Fruit fly (Drosophila melanogaster) whole organism, embryonic: ENCODE measurements around the gene CG42445.

ENCODE experiments used
- B-H2 ChIP-seq: fragments of 200-800 bp; sonication (Bioruptor generic); optimal IDR thresholded peaks from 2 replicates; lab custom pipeline; 2018; ENCODE audit warnings: missing biosample characterization, mild to moderate bottlenecking, missing genetic modification characterization
- CG11247 ChIP-seq: fragments of 200-800 bp; sonication (Bioruptor generic); IDR thresholded peaks from 2 replicates; pipeline ENCODE4 v1.3.6; 2022; ENCODE audit warnings: missing biosample characterization, missing genetic modification characterization
- CG12071 ChIP-seq: fragments of 200-800 bp; sonication (Bioruptor generic); optimal IDR thresholded peaks from 3 replicates; lab custom pipeline; 2018; ENCODE audit warnings: missing biosample characterization, mild to moderate bottlenecking, missing genetic modification characterization
- CG12391 ChIP-seq: fragments of 200-800 bp; sonication (Bioruptor generic); optimal IDR thresholded peaks from 3 replicates; lab custom pipeline; 2018; ENCODE audit warnings: missing biosample characterization, mild to moderate bottlenecking, missing genetic modification characterization, moderate library complexity
- CG12942 ChIP-seq: fragments of 200-800 bp; sonication (Bioruptor generic); optimal IDR thresholded peaks from 3 replicates; lab custom pipeline; 2016; ENCODE audit warnings: missing biosample characterization, missing genetic modification characterization
- CG13123 ChIP-seq: fragments of 200-800 bp; sonication (Bioruptor generic); optimal IDR thresholded peaks from 2 replicates; lab custom pipeline; 2016; ENCODE audit warnings: missing biosample characterization, missing genetic modification characterization
- CG14441 ChIP-seq: fragments of 200-800 bp; sonication (Bioruptor generic); IDR thresholded peaks from 2 replicates; pipeline ENCODE4 v1.3.6; 2022; ENCODE audit warnings: missing biosample characterization, missing genetic modification characterization
- CG1529 ChIP-seq: fragments of 200-800 bp; sonication (Bioruptor generic); optimal IDR thresholded peaks from 3 replicates; lab custom pipeline; 2018; ENCODE audit warnings: missing biosample characterization, missing genetic modification characterization
- CG17361 ChIP-seq: fragments of 200-800 bp; sonication (Bioruptor generic); IDR thresholded peaks from 3 replicates; pipeline ENCODE4 v1.3.6; 2022; ENCODE audit warnings: missing biosample characterization, missing genetic modification characterization
- CG30403 ChIP-seq: fragments of 200-800 bp; sonication (Bioruptor generic); optimal IDR thresholded peaks from 3 replicates; lab custom pipeline; 2016; ENCODE audit warnings: missing biosample characterization, missing genetic modification characterization
- CG32767 ChIP-seq: fragments of 200-800 bp; sonication (Bioruptor generic); IDR thresholded peaks from 2 replicates; pipeline ENCODE4 v1.3.6; 2022; ENCODE audit warnings: missing biosample characterization, missing genetic modification characterization
- CG34376 ChIP-seq: fragments of 200-800 bp; sonication (Bioruptor generic); optimal IDR thresholded peaks from 2 replicates; lab custom pipeline; 2018; ENCODE audit warnings: missing biosample characterization, mild to moderate bottlenecking, missing genetic modification characterization
- CG3847 ChIP-seq: fragments of 200-800 bp; sonication (Bioruptor generic); IDR thresholded peaks from 2 replicates; pipeline ENCODE4 v1.3.6; 2022; ENCODE audit warnings: missing biosample characterization, missing genetic modification characterization
- CG6254 ChIP-seq: fragments of 200-800 bp; sonication (Bioruptor generic); optimal IDR thresholded peaks from 3 replicates; lab custom pipeline; 2017; ENCODE audit warnings: mild to moderate bottlenecking, missing biosample characterization, missing genetic modification reagents, missing genetic modification characterization
- CG6689 ChIP-seq: fragments of 200-800 bp; sonication (Bioruptor generic); IDR thresholded peaks from 2 replicates; pipeline ENCODE4 v1.3.6; 2022; ENCODE audit warnings: missing biosample characterization, missing genetic modification characterization
- Dad ChIP-seq: fragments of 200-800 bp; sonication (Bioruptor generic); optimal IDR thresholded peaks from 3 replicates; lab custom pipeline; 2016; ENCODE audit warnings: missing biosample characterization, missing genetic modification characterization
- ERR ChIP-seq: fragments of 200-800 bp; sonication (Bioruptor generic); optimal IDR thresholded peaks from 2 replicates; lab custom pipeline; 2016; ENCODE audit warnings: missing biosample characterization, missing genetic modification characterization
- HLHmδ ChIP-seq: fragments of 200-800 bp; sonication (Bioruptor generic); optimal IDR thresholded peaks from 2 replicates; lab custom pipeline; 2018; ENCODE audit warnings: missing biosample characterization, mild to moderate bottlenecking, missing genetic modification characterization, moderate library complexity
- Lhr ChIP-seq: fragments of 200-800 bp; sonication (Bioruptor generic); optimal IDR thresholded peaks from 3 replicates; lab custom pipeline; 2017; ENCODE audit warnings: mild to moderate bottlenecking, missing biosample characterization, missing genetic modification reagents, missing genetic modification characterization
- NC2β ChIP-seq: fragments of 200-800 bp; sonication (Bioruptor generic); optimal IDR thresholded peaks from 2 replicates; lab custom pipeline; 2016; ENCODE audit warnings: missing biosample characterization, missing genetic modification characterization
- Nf-YB ChIP-seq: fragments of 200-800 bp; sonication (Bioruptor generic); optimal IDR thresholded peaks from 3 replicates; lab custom pipeline; 2019; ENCODE audit warnings: missing biosample characterization, mild to moderate bottlenecking, missing genetic modification characterization, moderate library complexity
- Sin3A ChIP-seq: fragments of >200 bp; optimal IDR thresholded peaks from 2 replicates; lab custom pipeline; 2018
- Sry-β ChIP-seq: fragments of 200-800 bp; sonication (Bioruptor generic); optimal IDR thresholded peaks from 2 replicates; lab custom pipeline; 2018; ENCODE audit warnings: missing biosample characterization, mild to moderate bottlenecking, missing genetic modification characterization, moderate library complexity
- ac ChIP-seq: fragments of 200-800 bp; sonication (Bioruptor generic); optimal IDR thresholded peaks from 3 replicates; lab custom pipeline; 2017; ENCODE audit warnings: missing biosample characterization, mild to moderate bottlenecking, missing genetic modification characterization
- cas ChIP-seq: fragments of 200-800 bp; sonication (Bioruptor generic); IDR thresholded peaks from 2 replicates; pipeline ENCODE4 v1.3.6; 2022; ENCODE audit warnings: missing biosample characterization, missing genetic modification characterization
- danr ChIP-seq: fragments of 200-800 bp; sonication (Bioruptor generic); IDR thresholded peaks from 2 replicates; pipeline ENCODE4 v1.3.6; 2022; ENCODE audit warnings: missing biosample characterization, missing genetic modification characterization
- ems ChIP-seq: fragments of 200-800 bp; sonication (Bioruptor generic); optimal IDR thresholded peaks from 3 replicates; lab custom pipeline; 2016; ENCODE audit warnings: missing biosample characterization, missing genetic modification characterization
- esg ChIP-seq: fragments of 200-800 bp; sonication (Bioruptor generic); conservative IDR thresholded peaks from 2 replicates; pipeline ENCODE4 v1.3.6; 2022; ENCODE audit warnings: missing biosample characterization, missing genetic modification characterization
- fd64A ChIP-seq: fragments of 200-800 bp; sonication (Bioruptor generic); optimal IDR thresholded peaks from 3 replicates; lab custom pipeline; 2018; ENCODE audit warnings: missing biosample characterization, mild to moderate bottlenecking, missing genetic modification characterization
- ftz-f1 ChIP-seq: fragments of 200-800 bp; sonication (Bioruptor generic); optimal IDR thresholded peaks from 2 replicates; lab custom pipeline; 2016; ENCODE audit warnings: missing biosample characterization, missing genetic modification characterization
- gce ChIP-seq: fragments of 200-800 bp; sonication (Bioruptor generic); IDR thresholded peaks from 3 replicates; pipeline ENCODE4 v1.3.6; 2022; ENCODE audit warnings: missing biosample characterization, missing genetic modification characterization
- hkb ChIP-seq, 2 experiments: fragments of 200-800 bp in 1 of 2; fragments of >200 bp in 1 of 2; sonication (Bioruptor generic) in 1 of 2; IDR thresholded peaks in 1 of 2; optimal IDR thresholded peaks in 1 of 2; 2 replicates each; pipeline versions ENCODE4 v1.3.6 to Lab custom; 2017 to 2022; ENCODE audit warnings: missing biosample characterization in 1 of 2, missing genetic modification characterization in 1 of 2
- jing ChIP-seq: fragments of 200-800 bp; sonication (Bioruptor generic); optimal IDR thresholded peaks from 2 replicates; lab custom pipeline; 2018; ENCODE audit warnings: missing biosample characterization, mild to moderate bottlenecking, missing genetic modification characterization
- jumu ChIP-seq: fragments of 200-800 bp; sonication (Bioruptor generic); optimal IDR thresholded peaks from 3 replicates; lab custom pipeline; 2016; ENCODE audit warnings: missing biosample characterization, missing genetic modification characterization
- knrl ChIP-seq: fragments of 200-800 bp; sonication (Bioruptor generic); IDR thresholded peaks from 3 replicates; pipeline ENCODE4 v1.3.6; 2022; ENCODE audit warnings: missing biosample characterization, missing genetic modification characterization; ENCODE audit not compliant: partially characterized antibody
- luna ChIP-seq: fragments of 200-800 bp; sonication (Bioruptor generic); optimal IDR thresholded peaks from 2 replicates; lab custom pipeline; 2016; ENCODE audit warnings: missing biosample characterization, missing genetic modification characterization
- mirr ChIP-seq: fragments of 200-800 bp; sonication (Bioruptor generic); optimal IDR thresholded peaks from 3 replicates; lab custom pipeline; 2018; ENCODE audit warnings: missing biosample characterization, mild to moderate bottlenecking, missing genetic modification characterization
- nau ChIP-seq: fragments of 200-800 bp; sonication (Bioruptor generic); optimal IDR thresholded peaks from 3 replicates; lab custom pipeline; 2017; ENCODE audit warnings: missing biosample characterization, mild to moderate bottlenecking, missing genetic modification characterization, missing genetic modification reagents
- org-1 ChIP-seq: fragments of 200-800 bp; sonication (Bioruptor generic); optimal IDR thresholded peaks from 2 replicates; lab custom pipeline; 2017; ENCODE audit warnings: missing biosample characterization, missing genetic modification characterization
- p53 ChIP-seq: fragments of 200-800 bp; sonication (Bioruptor generic); optimal IDR thresholded peaks from 2 replicates; lab custom pipeline; 2016; ENCODE audit warnings: missing biosample characterization, missing genetic modification characterization
- pan ChIP-seq, 4 experiments: fragments of >200 bp in 3 of 4; fragments of 200-800 bp in 1 of 4; sonication (Bioruptor generic) in 1 of 4; optimal IDR thresholded peaks in 3 of 4; IDR thresholded peaks in 1 of 4; 2 replicates each; pipeline versions ENCODE4 v1.3.6 to Lab custom; 2017 to 2022; ENCODE audit warnings: missing biosample characterization in 2 of 4, missing genetic modification characterization in 2 of 4, mixed read lengths in 1 of 4
- repo ChIP-seq: fragments of 200-800 bp; sonication (Bioruptor generic); optimal IDR thresholded peaks from 2 replicates; lab custom pipeline; 2016; ENCODE audit warnings: missing biosample characterization, missing genetic modification characterization
- ro ChIP-seq: fragments of 200-800 bp; sonication (Bioruptor generic); IDR thresholded peaks from 2 replicates; pipeline ENCODE4 v1.3.6; 2022; ENCODE audit warnings: missing biosample characterization, missing genetic modification characterization
- row ChIP-seq: fragments of 200-800 bp; sonication (Bioruptor generic); IDR thresholded peaks from 3 replicates; pipeline ENCODE4 v1.3.6; 2022; ENCODE audit warnings: missing biosample characterization, missing genetic modification characterization
- slbo ChIP-seq: fragments of 200-800 bp; sonication (Bioruptor generic); IDR thresholded peaks from 2 replicates; pipeline ENCODE4 v1.3.6; 2022; ENCODE audit warnings: missing biosample characterization, missing genetic modification characterization
- tap ChIP-seq: fragments of 200-800 bp; optimal IDR thresholded peaks from 3 replicates; lab custom pipeline; 2019; ENCODE audit warnings: missing biosample characterization, mild to moderate bottlenecking, missing genetic modification characterization, moderate library complexity
- tup ChIP-seq: fragments of 200-800 bp; sonication (Bioruptor generic); optimal IDR thresholded peaks from 2 replicates; lab custom pipeline; 2016; ENCODE audit warnings: missing biosample characterization, mild to moderate bottlenecking, missing genetic modification characterization, moderate library complexity
- zen ChIP-seq: fragments of 200-800 bp; sonication (Bioruptor generic); optimal IDR thresholded peaks from 3 replicates; lab custom pipeline; 2018; ENCODE audit warnings: missing biosample characterization, mild to moderate bottlenecking, missing genetic modification characterization, moderate library complexity
- zfh2 ChIP-seq: fragments of 200-800 bp; sonication (Bioruptor generic); optimal IDR thresholded peaks from 2 replicates; lab custom pipeline; 2016; ENCODE audit warnings: missing biosample characterization, missing genetic modification characterization

Gene CG42445

dm6 chr3L:8186627-8187396 is 28.1 kb upstream of the CG42445 start, which contains the start of the genes ERR and Atg18a (continued):
- TF ChIP-seq CG17361 (GFP tag; lab: Robert Waterston, UW) (peak; percentile 92), jumu (peak; percentile 87), Sin3A (peak; percentile 98), CG32767 (GFP tag; lab: Robert Waterston, UW) (peak; percentile 76; the same call in 1 of the 2 replicates), Sry-β (GFP tag; lab: Kevin White, UChicago) (peak; percentile 76), ems (GFP tag; lab: Kevin White, UChicago) (peak; percentile 76), CG6689 (GFP tag; lab: Robert Waterston, UW) (peak; percentile 86), zen (peak; percentile 74), danr (GFP tag; lab: Robert Waterston, UW) (peak; percentile 79; the same call in 1 of the 2 replicates), CG34376 (peak; percentile 57), p53 (GFP tag; lab: Kevin White, UChicago) (peak; percentile 8), repo (GFP tag; lab: Kevin White, UChicago) (peak; percentile 20), ro (peak; percentile 62; the same call in 1 of the 2 replicates), B-H2 (GFP tag; lab: Kevin White, UChicago) (peak; percentile 85), knrl (GFP tag; lab: Robert Waterston, UW) (peak; percentile 85), CG12942 (GFP tag; lab: Kevin White, UChicago) (peak; percentile 81), ERR (GFP tag; lab: Kevin White, UChicago) (peak; percentile 83), CG13123 (GFP tag; lab: Kevin White, UChicago) (peak; percentile 77), CG6254 (peak; percentile 34), ftz-f1 (GFP tag; lab: Kevin White, UChicago) (peak; percentile 46), CG3847 (GFP tag; lab: Robert Waterston, UW) (peak; percentile 93), row (GFP tag; lab: Robert Waterston, UW) (peak; percentile 98), NC2β (peak; percentile 39), CG30403 (peak; percentile 93), CG12391 (tag; lab: Kevin White, UChicago) (peak; percentile 91), Dad (peak; percentile 82), gce (GFP tag; lab: Robert Waterston, UW) (peak; percentile 48; the same call in 1 of the 3 replicates), fd64A (GFP tag; lab: Kevin White, UChicago) (no peak), esg (peak; percentile 87), hkb (optimal IDR thresholded peaks at IDR 0.05; lab: Kevin White, UChicago) (peak; percentile 93), hkb (GFP tag; IDR thresholded peaks at IDR 0.05; lab: Robert Waterston, UW) (peak; percentile 62), CG14441 (GFP tag; lab: Robert Waterston, UW) (peak; percentile 90), tup (GFP tag; lab: Kevin White, UChicago) (peak; percentile 68), jing (GFP tag; lab: Kevin White, UChicago) (no peak), tap (tag; lab: Kevin White, UChicago) (no peak), Lhr (GFP tag; lab: Kevin White, UChicago) (peak; percentile 82), CG12071 (GFP tag; lab: Kevin White, UChicago) (no peak), cas (GFP tag; lab: Robert Waterston, UW) (peak; percentile 83), zfh2 (GFP tag; lab: Kevin White, UChicago) (peak; percentile 93), mirr (GFP tag; lab: Kevin White, UChicago) (no peak), nau (GFP tag; lab: Kevin White, UChicago) (no peak), org-1 (GFP tag; lab: Kevin White, UChicago) (peak; percentile 30), ac (GFP tag; lab: Kevin White, UChicago) (no peak), HLHmδ (no peak), CG1529 (peak; percentile 36), luna (GFP tag; lab: Kevin White, UChicago) (peak; percentile 23), Nf-YB (peak; percentile 33), pan (optimal IDR thresholded peaks at IDR 0.05; lab: Kevin White, UChicago) (no peak), pan (GFP tag; optimal IDR thresholded peaks at IDR 0.05 in 1 of 2, IDR thresholded peaks at IDR 0.05 in 1 of 2) (peak in 1 of 2 experiments; percentile 83), slbo (GFP tag; lab: Robert Waterston, UW) (peak; percentile 96), CG11247 (GFP tag; lab: Robert Waterston, UW) (peak; percentile 80)
